Fruit fly (Drosophila melanogaster): ENCODE measurements around the gene CG42823.

Gene CG42823

dm6 chr3R:17386168-17386819, 18.6 kb downstream of the CG42823 start:
- TF ChIP-seq foxo (GFP tag; optimal IDR thresholded peaks at IDR 0.05) (peak in 1 of 2 experiments; percentile 81), CG9705 (GFP tag; optimal IDR thresholded peaks at IDR 0.05) (peak; percentile 37), Dfd (GFP tag; optimal IDR thresholded peaks at IDR 0.05) (peak; percentile 5), sv (GFP tag; optimal IDR thresholded peaks at IDR 0.05) (peak; percentile 11), woc (GFP tag; optimal IDR thresholded peaks at IDR 0.05) (peak; percentile 52), rgr (GFP tag; optimal IDR thresholded peaks at IDR 0.05) (peak; percentile 64), br (GFP tag; optimal IDR thresholded peaks at IDR 0.05) (peak; percentile 71), dl (GFP tag; optimal IDR thresholded peaks at IDR 0.05; ENCODE audit: insufficient read depth in 1 of 2, partially characterized antibody in 2 of 2) (no peak), HLH106 (tag; optimal IDR thresholded peaks at IDR 0.05) (peak; percentile 78), h (GFP tag; optimal IDR thresholded peaks at IDR 0.05) (peak; percentile 84), tai (GFP tag; optimal IDR thresholded peaks at IDR 0.05) (no peak), lola (GFP tag; optimal IDR thresholded peaks at IDR 0.05) (no peak), Mio (GFP tag; optimal IDR thresholded peaks at IDR 0.05) (no peak), ey (GFP tag; optimal IDR thresholded peaks at IDR 0.05) (peak; percentile 69), fru (GFP tag; optimal IDR thresholded peaks at IDR 0.05) (peak; percentile 73), Hnf4 (GFP tag; optimal IDR thresholded peaks at IDR 0.05) (peak; percentile 69), dmrt93B (GFP tag; optimal IDR thresholded peaks at IDR 0.05) (peak; percentile 65), Sp1 (GFP tag; optimal IDR thresholded peaks at IDR 0.05) (peak; percentile 48), Jra (GFP tag; optimal IDR thresholded peaks at IDR 0.05) (no peak), Vsx2 (GFP tag; optimal IDR thresholded peaks at IDR 0.05; ENCODE audit: partially characterized antibody) (no peak), Rel (GFP tag; optimal IDR thresholded peaks at IDR 0.05) (no peak), Rel (tag; optimal IDR thresholded peaks at IDR 0.05) (peak; percentile 83), psq (GFP tag; optimal IDR thresholded peaks at IDR 0.05) (peak; percentile 60), CG32264 (GFP tag; optimal IDR thresholded peaks at IDR 0.05) (peak; percentile 4), OdsH (GFP tag; optimal IDR thresholded peaks at IDR 0.05) (peak; percentile 63)

DNA sequence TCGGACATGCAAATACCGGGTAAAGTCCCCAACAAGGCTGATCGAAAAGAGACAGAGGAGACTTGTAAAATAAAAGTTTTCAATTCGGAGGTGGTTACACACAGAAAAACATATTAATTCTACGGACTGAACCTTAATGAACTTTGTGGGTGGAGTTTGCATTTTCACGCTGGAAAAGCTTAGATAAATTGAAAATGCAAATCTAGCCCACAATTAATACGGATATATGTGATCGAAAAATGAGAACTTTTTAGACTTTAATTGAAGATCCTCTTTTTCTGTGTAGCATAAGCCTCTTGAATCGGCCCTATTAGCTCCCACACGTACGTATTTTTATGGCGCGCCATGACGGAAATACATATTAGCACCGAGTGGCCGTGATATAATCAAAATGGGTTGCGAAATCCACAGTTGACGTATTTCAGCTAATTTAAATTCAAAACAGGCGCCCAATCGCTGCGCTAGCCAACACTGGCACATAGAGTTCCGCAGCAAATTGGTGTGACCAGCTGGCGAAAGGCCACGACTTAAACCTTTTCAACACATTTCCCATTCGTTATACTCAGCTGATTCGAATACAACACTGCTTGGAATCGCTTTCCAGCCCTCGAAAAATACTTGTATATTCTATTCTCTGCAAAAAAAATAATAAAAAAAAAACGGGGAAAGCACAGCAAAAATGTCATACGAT, 19.4 kb downstream of the CG42823 start:
- peak; percentile 30 for TF ChIP-seq GATAd (GFP tag; optimal IDR thresholded peaks at IDR 0.05)
- no peak for TF ChIP-seq N (GFP tag; optimal IDR thresholded peaks at IDR 0.05)
- TF ChIP-seq usp (GFP tag; optimal IDR thresholded peaks at IDR 0.05) = no peak
- no peak for TF ChIP-seq Abd-B (GFP tag; optimal IDR thresholded peaks at IDR 0.05)
- TF ChIP-seq OdsH (GFP tag; optimal IDR thresholded peaks at IDR 0.05) = peak; percentile 25
- TF ChIP-seq brk (GFP tag; optimal IDR thresholded peaks at IDR 0.05) = peak; percentile 53
- peak; percentile 59 for TF ChIP-seq Sp1 (GFP tag; optimal IDR thresholded peaks at IDR 0.05)
- TF ChIP-seq CG9705 (GFP tag; optimal IDR thresholded peaks at IDR 0.05) = peak; percentile 43
- TF ChIP-seq sv (GFP tag; optimal IDR thresholded peaks at IDR 0.05) = peak; percentile 52
- TF ChIP-seq dl (GFP tag; optimal IDR thresholded peaks at IDR 0.05; ENCODE audit: insufficient read depth in 1 of 2, partially characterized antibody in 2 of 2) = peak in 1 of 2 experiments; percentile 17
- TF ChIP-seq psq (GFP tag; optimal IDR thresholded peaks at IDR 0.05) = peak; percentile 30
- peak in 1 of 2 experiments; percentile 83 for TF ChIP-seq foxo (GFP tag; optimal IDR thresholded peaks at IDR 0.05)
- TF ChIP-seq pan (optimal IDR thresholded peaks at IDR 0.05) = no peak
- TF ChIP-seq h (GFP tag; optimal IDR thresholded peaks at IDR 0.05) = peak; percentile 69
- TF ChIP-seq Rel (GFP tag; optimal IDR thresholded peaks at IDR 0.05) = no peak
- TF ChIP-seq Rel (tag; optimal IDR thresholded peaks at IDR 0.05) = peak; percentile 99
- no peak for TF ChIP-seq Mio (GFP tag; optimal IDR thresholded peaks at IDR 0.05)
- TF ChIP-seq lola (GFP tag; optimal IDR thresholded peaks at IDR 0.05) = no peak
- peak; percentile 60 for TF ChIP-seq dsf (GFP tag; optimal IDR thresholded peaks at IDR 0.05; ENCODE audit: borderline replicate concordance)
- TF ChIP-seq Myc (optimal IDR thresholded peaks at IDR 0.05) = peak; percentile 56
- peak; percentile 2 for TF ChIP-seq woc (GFP tag; optimal IDR thresholded peaks at IDR 0.05)
- TF ChIP-seq HLH106 (tag; optimal IDR thresholded peaks at IDR 0.05) = peak; percentile 57
- TF ChIP-seq Hnf4 (GFP tag; optimal IDR thresholded peaks at IDR 0.05) = peak; percentile 83
- TF ChIP-seq Dif (GFP tag; optimal IDR thresholded peaks at IDR 0.05; ENCODE audit: partially characterized antibody) = no peak
- TF ChIP-seq Jra (GFP tag; optimal IDR thresholded peaks at IDR 0.05) = peak; percentile 72
- peak; percentile 58 for TF ChIP-seq jim (GFP tag; optimal IDR thresholded peaks at IDR 0.05)
- TF ChIP-seq ey (GFP tag; optimal IDR thresholded peaks at IDR 0.05) = peak; percentile 46
- peak; percentile 97 for TF ChIP-seq Vsx2 (GFP tag; optimal IDR thresholded peaks at IDR 0.05; ENCODE audit: partially characterized antibody)
- TF ChIP-seq br (GFP tag; optimal IDR thresholded peaks at IDR 0.05) = peak; percentile 65
- peak; percentile 52 for TF ChIP-seq CG32264 (GFP tag; optimal IDR thresholded peaks at IDR 0.05)
- peak; percentile 66 for TF ChIP-seq rgr (GFP tag; optimal IDR thresholded peaks at IDR 0.05)
- TF ChIP-seq tai (GFP tag; optimal IDR thresholded peaks at IDR 0.05) = peak; percentile 69
- no peak for TF ChIP-seq Dfd (GFP tag; optimal IDR thresholded peaks at IDR 0.05)
- peak; percentile 37 for TF ChIP-seq sage (GFP tag; optimal IDR thresholded peaks at IDR 0.05)
- TF ChIP-seq Hr83 (GFP tag; optimal IDR thresholded peaks at IDR 0.05; ENCODE audit: poor library complexity, severe bottlenecking) = peak; percentile 94
- TF ChIP-seq dmrt93B (GFP tag; optimal IDR thresholded peaks at IDR 0.05) = peak; percentile 24
- no peak for TF ChIP-seq Hr78 (GFP tag; optimal IDR thresholded peaks at IDR 0.05)
- TF ChIP-seq fru (GFP tag; optimal IDR thresholded peaks at IDR 0.05) = peak; percentile 64
- TF ChIP-seq CrebA (GFP tag; optimal IDR thresholded peaks at IDR 0.05; ENCODE audit: borderline replicate concordance) = no peak
